Worm (Caenorhabditis elegans): ENCODE results near the gene T06A1.5.

ce11 chrV:1886997-1887396 is 40.0 kb upstream of the T06A1.5 start:
- TF ChIP-seq snpc-4 (tag; optimal IDR thresholded peaks at IDR 0.05) (no peak), bed-3 (GFP tag; optimal IDR thresholded peaks at IDR 0.05) (no peak), nhr-76 (tag; optimal IDR thresholded peaks at IDR 0.05) (no peak), unc-62 (GFP tag; optimal IDR thresholded peaks at IDR 0.05) (no peak), lsy-2 (tag; optimal IDR thresholded peaks at IDR 0.05) (no peak), elt-3 (tag; optimal IDR thresholded peaks at IDR 0.05) (no peak), M03D4.4 (tag; optimal IDR thresholded peaks at IDR 0.05) (no peak), elt-1 (tag; optimal IDR thresholded peaks at IDR 0.05; ENCODE audit: borderline replicate concordance, insufficient read depth) (no peak), pha-4 (tag; optimal IDR thresholded peaks at IDR 0.05) (no peak), unc-39 (tag; optimal IDR thresholded peaks at IDR 0.05) (no peak), nhr-237 (tag; optimal IDR thresholded peaks at IDR 0.05) (no peak), sem-2 (GFP tag; optimal IDR thresholded peaks at IDR 0.05) (no peak), lin-13 (tag; optimal IDR thresholded peaks at IDR 0.05) (no peak)
